Fruit fly (Drosophila melanogaster) whole organism, adult: ENCODE results near the gene enc.

Experiments
- CG11617 ChIP-seq: fragments of 200-800 bp; sonication (Bioruptor generic); optimal IDR thresholded peaks from 2 replicates; lab custom pipeline; 2017; ENCODE audit warnings: mild to moderate bottlenecking, missing biosample characterization, missing genetic modification reagents, missing genetic modification characterization
- CG12768 ChIP-seq: fragments of 200-800 bp; sonication (Bioruptor generic); optimal IDR thresholded peaks from 2 replicates; lab custom pipeline; 2017; ENCODE audit warnings: missing biosample characterization, missing genetic modification characterization, mild to moderate bottlenecking, moderate library complexity, missing genetic modification reagents
- CG14711 ChIP-seq: fragments of 200-800 bp; sonication (Bioruptor generic); optimal IDR thresholded peaks from 2 replicates; lab custom pipeline; 2018; ENCODE audit warnings: missing biosample characterization, mild to moderate bottlenecking, missing genetic modification characterization, moderate library complexity
- CG1620 ChIP-seq: fragments of 200-800 bp; sonication (Bioruptor generic); optimal IDR thresholded peaks from 2 replicates; lab custom pipeline; 2016; ENCODE audit warnings: missing biosample characterization, missing genetic modification characterization
- CG33017 ChIP-seq: fragments of 200-800 bp; sonication (Bioruptor generic); optimal IDR thresholded peaks from 2 replicates; lab custom pipeline; 2018; ENCODE audit warnings: missing biosample characterization, mild to moderate bottlenecking, missing genetic modification characterization, moderate library complexity
- CG5204 ChIP-seq: fragments of 200-800 bp; sonication (Bioruptor generic); optimal IDR thresholded peaks from 2 replicates; lab custom pipeline; 2016; ENCODE audit warnings: missing biosample characterization, missing genetic modification characterization
- CG7045 ChIP-seq: fragments of 200-800 bp; sonication (Bioruptor generic); optimal IDR thresholded peaks from 2 replicates; lab custom pipeline; 2017; ENCODE audit warnings: missing biosample characterization, mild to moderate bottlenecking, missing genetic modification characterization
- CG7101 ChIP-seq: fragments of 200-800 bp; sonication (Bioruptor generic); optimal IDR thresholded peaks from 2 replicates; lab custom pipeline; 2018; ENCODE audit warnings: missing biosample characterization, mild to moderate bottlenecking, missing genetic modification characterization, moderate library complexity
- Clk ChIP-seq: fragments of 200-800 bp; sonication (Bioruptor generic); optimal IDR thresholded peaks from 2 replicates; lab custom pipeline; 2017; ENCODE audit warnings: missing biosample characterization, missing genetic modification characterization
- Crg-1 ChIP-seq: fragments of 200-800 bp; sonication (Bioruptor generic); optimal IDR thresholded peaks from 2 replicates; lab custom pipeline; 2016; ENCODE audit warnings: missing biosample characterization, missing genetic modification characterization
- Hr96 ChIP-seq: fragments of 200-800 bp; sonication (Bioruptor generic); optimal IDR thresholded peaks from 2 replicates; lab custom pipeline; 2016; ENCODE audit warnings: missing biosample characterization, missing genetic modification characterization
- Mnt ChIP-seq: fragments of 200-800 bp; sonication (Bioruptor generic); optimal IDR thresholded peaks from 2 replicates; lab custom pipeline; 2016; ENCODE audit warnings: missing biosample characterization, mild to moderate bottlenecking, missing genetic modification characterization
- bab1 ChIP-seq: fragments of 200-800 bp; sonication (Bioruptor generic); optimal IDR thresholded peaks from 3 replicates; lab custom pipeline; 2019; ENCODE audit warnings: missing biosample characterization, mild to moderate bottlenecking, missing genetic modification characterization, moderate library complexity
- cic ChIP-seq: fragments of 200-800 bp; sonication (Bioruptor generic); optimal IDR thresholded peaks from 2 replicates; lab custom pipeline; 2017; ENCODE audit warnings: missing biosample characterization, mild to moderate bottlenecking, missing genetic modification characterization, moderate library complexity
- cnc ChIP-seq, 2 experiments: fragments of >200 bp; optimal IDR thresholded peaks; 2 replicates each; lab custom pipeline; 2017
- kay ChIP-seq: fragments of 200-800 bp; sonication (Bioruptor generic); peaks from one replicate; lab custom pipeline; 2016; ENCODE audit warnings: missing biosample characterization, missing genetic modification characterization, borderline replicate concordance
- ovo ChIP-seq: fragments of 200-800 bp; sonication (Bioruptor generic); optimal IDR thresholded peaks from 2 replicates; lab custom pipeline; 2016; ENCODE audit warnings: missing biosample characterization, missing genetic modification characterization
- pad ChIP-seq: fragments of 200-800 bp; sonication (Bioruptor generic); optimal IDR thresholded peaks from 3 replicates; lab custom pipeline; 2017; ENCODE audit warnings: missing biosample characterization, missing genetic modification characterization, mild to moderate bottlenecking, moderate library complexity, missing genetic modification reagents
- tj ChIP-seq: fragments of 200-800 bp; sonication (Bioruptor generic); optimal IDR thresholded peaks from 3 replicates; lab custom pipeline; 2017; ENCODE audit warnings: missing biosample characterization, mild to moderate bottlenecking, missing genetic modification characterization, moderate library complexity
- toe ChIP-seq: fragments of 200-800 bp; sonication (Bioruptor generic); optimal IDR thresholded peaks from 2 replicates; lab custom pipeline; 2016; ENCODE audit warnings: missing biosample characterization, missing genetic modification characterization

The enc gene

dm6 chr3L:3865290-3865891, 46.9 kb downstream of the enc start:
- TF ChIP-seq bab1 (no peak), CG7101 (tag; lab: Kevin White, UChicago) (no peak), pad (GFP tag; lab: Kevin White, UChicago) (no peak), tj (no peak), Hr96 (GFP tag; lab: Kevin White, UChicago) (no peak), Crg-1 (GFP tag; lab: Kevin White, UChicago) (no peak), ovo (GFP tag; lab: Kevin White, UChicago) (no peak), Clk (GFP tag; lab: Kevin White, UChicago) (no peak), CG33017 (no peak), CG1620 (no peak)

dm6 chr3L:3866429-3866828, 48.0 kb downstream of the enc start:
- TF ChIP-seq toe (GFP tag; lab: Kevin White, UChicago) (no peak), CG12768 (GFP tag; lab: Kevin White, UChicago) (no peak), CG33017 (no peak), CG7101 (tag; lab: Kevin White, UChicago) (no peak), ovo (GFP tag; lab: Kevin White, UChicago) (no peak), Clk (GFP tag; lab: Kevin White, UChicago) (no peak), tj (no peak), Crg-1 (GFP tag; lab: Kevin White, UChicago) (no peak), Hr96 (GFP tag; lab: Kevin White, UChicago) (no peak), CG7045 (GFP tag; lab: Kevin White, UChicago) (no peak), cic (no peak), CG1620 (no peak), CG5204 (GFP tag; lab: Kevin White, UChicago) (no peak), CG14711 (tag; lab: Kevin White, UChicago) (no peak), bab1 (no peak)

- TF ChIP-seq kay (GFP tag; lab: Kevin White, UChicago) (no peak), CG14711 (tag; lab: Kevin White, UChicago) (no peak), tj (no peak), CG7101 (tag; lab: Kevin White, UChicago) (no peak), toe (GFP tag; lab: Kevin White, UChicago) (no peak), CG7045 (GFP tag; lab: Kevin White, UChicago) (no peak), bab1 (no peak), cic (no peak), CG12768 (GFP tag; lab: Kevin White, UChicago) (no peak), CG5204 (GFP tag; lab: Kevin White, UChicago) (no peak), CG11617 (GFP tag; lab: Kevin White, UChicago) (no peak), CG33017 (no peak), cnc (optimal IDR thresholded peaks at IDR 0.05; lab: Kevin White, UChicago) (no peak)
These were observed 49.5 kb downstream of the enc start for dm6 chr3L:3868014-3868413.

- TF ChIP-seq CG1620 (no peak), toe (GFP tag; lab: Kevin White, UChicago) (no peak), CG5204 (GFP tag; lab: Kevin White, UChicago) (no peak), Clk (GFP tag; lab: Kevin White, UChicago) (no peak), CG14711 (tag; lab: Kevin White, UChicago) (no peak)
These were observed 52.8 kb downstream of the enc start for dm6 chr3L:3871284-3871683.

- TF ChIP-seq CG7045 (GFP tag; lab: Kevin White, UChicago), result no peak
- no peak for TF ChIP-seq pad (GFP tag; lab: Kevin White, UChicago)
- no peak for TF ChIP-seq CG5204 (GFP tag; lab: Kevin White, UChicago)
- no peak for TF ChIP-seq kay (GFP tag; lab: Kevin White, UChicago)
- TF ChIP-seq cnc (optimal IDR thresholded peaks at IDR 0.05; lab: Kevin White, UChicago), result no peak
- no peak for TF ChIP-seq CG14711 (tag; lab: Kevin White, UChicago)
- TF ChIP-seq CG33017, result no peak
- no peak for TF ChIP-seq toe (GFP tag; lab: Kevin White, UChicago)
- TF ChIP-seq Hr96 (GFP tag; lab: Kevin White, UChicago), result no peak
- no peak for TF ChIP-seq CG7101 (tag; lab: Kevin White, UChicago)
- TF ChIP-seq bab1, result no peak
- no peak for TF ChIP-seq Crg-1 (GFP tag; lab: Kevin White, UChicago)
- TF ChIP-seq CG12768 (GFP tag; lab: Kevin White, UChicago), result no peak
These were observed 54.6 kb downstream of the enc start for dm6 chr3L:3873094-3873493.

- TF ChIP-seq kay (GFP tag; lab: Kevin White, UChicago) (no peak), CG11617 (GFP tag; lab: Kevin White, UChicago) (no peak), toe (GFP tag; lab: Kevin White, UChicago) (no peak), bab1 (no peak), CG33017 (no peak), pad (GFP tag; lab: Kevin White, UChicago) (no peak), Mnt (GFP tag; lab: Kevin White, UChicago) (no peak), CG7101 (tag; lab: Kevin White, UChicago) (no peak), tj (no peak), CG5204 (GFP tag; lab: Kevin White, UChicago) (no peak), CG7045 (GFP tag; lab: Kevin White, UChicago) (no peak), Clk (GFP tag; lab: Kevin White, UChicago) (no peak), CG12768 (GFP tag; lab: Kevin White, UChicago) (no peak), Crg-1 (GFP tag; lab: Kevin White, UChicago) (no peak), CG1620 (no peak), CG14711 (tag; lab: Kevin White, UChicago) (no peak), cnc (optimal IDR thresholded peaks at IDR 0.05; lab: Kevin White, UChicago) (no peak), cic (no peak), Hr96 (GFP tag; lab: Kevin White, UChicago) (no peak), ovo (GFP tag; lab: Kevin White, UChicago) (no peak)
These were observed 56.5 kb downstream of the enc start for dm6 chr3L:3875004-3875403.
